Worm (Caenorhabditis elegans) whole organism, midembryonic: Measurements from ENCODE around the gene crb-1.

ENCODE experiments used
- T22C8.4 ChIP-seq: fragments of 200-800 bp; sonication (Bioruptor generic); IDR thresholded peaks from 2 replicates; pipeline ENCODE4 v1.3.6; 2022; ENCODE audit warnings: missing genetic modification characterization, missing compliant biosample characterization
- cog-1 ChIP-seq: sonication (generic microtip); optimal IDR thresholded peaks from 2 replicates; lab custom pipeline; 2016; ENCODE audit warnings: missing genetic modification characterization, missing compliant biosample characterization
- flt-1 ChIP-seq: fragments of 200-800 bp; sonication (Bioruptor generic); IDR thresholded peaks from 2 replicates; pipeline ENCODE4 v1.3.6; 2022; ENCODE audit warnings: missing genetic modification characterization, missing compliant biosample characterization
- klf-2 ChIP-seq: fragments of 200-800 bp; sonication (Bioruptor generic); conservative IDR thresholded peaks from 2 replicates; pipeline ENCODE4 v1.3.6; 2022; ENCODE audit warnings: missing genetic modification reagents, missing genetic modification characterization, missing compliant biosample characterization
- med-1 ChIP-seq: sonication (generic microtip); optimal IDR thresholded peaks from 2 replicates; lab custom pipeline; 2017; ENCODE audit warnings: missing genetic modification characterization, mild to moderate bottlenecking, missing compliant biosample characterization, antibody characterized with exemption, missing genetic modification reagents; ENCODE audit not compliant: insufficient read depth
- ref-1 ChIP-seq: fragments of 200-800 bp; sonication (Bioruptor generic); conservative IDR thresholded peaks from 2 replicates; pipeline ENCODE4 v1.3.6; 2022; ENCODE audit warnings: missing genetic modification reagents, missing genetic modification characterization, missing compliant biosample characterization
- tab-1 ChIP-seq: fragments of 200-800 bp; sonication (Bioruptor generic); IDR thresholded peaks from 2 replicates; pipeline ENCODE4 v1.3.6; 2022; ENCODE audit warnings: missing genetic modification characterization, missing compliant biosample characterization
- ztf-23 ChIP-seq: fragments of 200-800 bp; sonication (Bioruptor generic); IDR thresholded peaks from 2 replicates; pipeline ENCODE4 v1.3.6; 2022; ENCODE audit warnings: missing genetic modification reagents, missing genetic modification characterization, missing compliant biosample characterization
- ztf-29 ChIP-seq: fragments of 200-800 bp; sonication (Bioruptor generic); IDR thresholded peaks from 2 replicates; pipeline ENCODE4 v1.3.6; 2022; ENCODE audit warnings: missing genetic modification reagents, missing genetic modification characterization, missing compliant biosample characterization

Gene crb-1

DNA sequence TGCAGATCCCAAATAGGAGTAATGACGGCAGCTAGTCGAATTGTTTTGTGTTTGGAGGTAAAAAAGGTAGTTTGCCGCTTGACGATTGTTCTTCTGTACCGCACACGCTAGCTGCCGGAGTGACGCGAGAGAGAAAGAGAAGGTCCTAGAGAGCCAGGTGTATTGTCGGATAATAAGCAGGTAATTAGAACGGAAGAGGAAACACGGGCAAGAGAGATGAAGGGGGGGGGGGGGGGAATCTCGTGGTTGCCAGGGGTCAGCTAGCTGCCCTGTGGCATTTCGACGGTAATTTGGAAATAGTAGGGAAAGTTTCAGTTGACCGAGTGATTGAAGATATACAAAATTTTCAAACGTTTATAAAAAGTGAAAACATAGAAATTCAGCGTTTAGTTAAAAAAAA, at the start of gene crb-1:
Gene crb-1, minus strand, starts transcription at position 147 of the 400 bp plus-strand sequence.
- TF ChIP-seq klf-2 = no peak
- TF ChIP-seq ref-1 (GFP tag; lab: Robert Waterston, UW) = no peak
- no peak for TF ChIP-seq ztf-29 (GFP tag; lab: Robert Waterston, UW)
- no peak for TF ChIP-seq ztf-23 (GFP tag; lab: Robert Waterston, UW)
- TF ChIP-seq flt-1 = no peak
- TF ChIP-seq cog-1 (tag; lab: Kevin White, UChicago) = no peak

DNA sequence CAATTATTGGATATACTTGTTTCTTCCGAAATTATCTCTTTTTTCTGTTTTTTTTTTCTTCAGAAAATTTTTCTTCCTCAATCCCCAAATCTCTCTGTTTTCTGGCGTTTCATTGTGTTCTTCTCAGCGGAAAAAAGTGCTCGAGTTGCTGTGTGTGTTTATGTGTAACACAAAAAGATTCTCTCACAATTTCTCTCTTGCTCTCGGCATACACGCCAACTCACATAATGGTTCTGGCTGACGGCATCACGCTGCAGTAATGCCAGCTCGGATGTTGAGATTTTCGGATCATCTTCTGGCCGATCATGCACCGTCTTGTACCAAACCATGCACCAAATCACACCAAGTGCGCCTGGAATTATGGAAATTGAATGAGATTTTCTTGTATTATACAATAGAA, 48.1 kb upstream of the crb-1 start:
- TF ChIP-seq ztf-29 (GFP tag; lab: Robert Waterston, UW) (no peak), flt-1 (no peak), cog-1 (tag; lab: Kevin White, UChicago) (no peak), med-1 (GFP tag; lab: Kevin White, UChicago) (no peak), klf-2 (no peak), ref-1 (GFP tag; lab: Robert Waterston, UW) (no peak), T22C8.4 (GFP tag; lab: Robert Waterston, UW) (no peak), tab-1 (no peak), ztf-23 (GFP tag; lab: Robert Waterston, UW) (no peak)

DNA sequence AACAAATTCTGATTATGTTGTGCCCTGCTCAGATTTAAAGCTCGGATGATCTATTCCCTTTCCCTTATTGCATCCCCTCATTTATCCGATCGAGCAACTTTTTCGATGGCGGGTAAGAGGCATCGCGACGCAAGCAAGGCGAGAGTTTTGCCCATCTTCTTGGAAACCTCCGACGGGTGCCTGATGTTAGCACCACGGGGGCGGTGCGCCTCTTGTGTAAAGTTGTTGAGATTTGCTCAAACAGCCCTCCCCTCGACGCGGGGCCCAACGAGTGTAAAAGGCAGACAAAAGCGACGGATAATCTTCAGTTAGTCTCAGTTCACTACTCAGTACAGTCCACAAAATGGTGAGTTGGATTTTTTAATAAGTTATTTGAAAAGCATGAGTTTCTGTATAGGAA, 45.1 kb upstream of the crb-1 start, which contains the start of gene mlc-1:
Gene mlc-1, plus strand, starts transcription at position 324 of the 400 bp plus-strand sequence.
- TF ChIP-seq flt-1 = no peak
- TF ChIP-seq ztf-23 (GFP tag; lab: Robert Waterston, UW) = peak; percentile 60; the same call in 1 of the 2 replicates

- TF ChIP-seq cog-1 (tag; lab: Kevin White, UChicago) (peak; percentile 44), ztf-29 (GFP tag; lab: Robert Waterston, UW) (no peak), med-1 (GFP tag; lab: Kevin White, UChicago) (no peak), ztf-23 (GFP tag; lab: Robert Waterston, UW) (no peak)
These were observed 42.8 kb upstream of the crb-1 start, which contains the start of gene mlc-2 for ce11 chrX:17456536-17457165. Gene mlc-2 (minus strand): TSS chrX:17456586.

DNA sequence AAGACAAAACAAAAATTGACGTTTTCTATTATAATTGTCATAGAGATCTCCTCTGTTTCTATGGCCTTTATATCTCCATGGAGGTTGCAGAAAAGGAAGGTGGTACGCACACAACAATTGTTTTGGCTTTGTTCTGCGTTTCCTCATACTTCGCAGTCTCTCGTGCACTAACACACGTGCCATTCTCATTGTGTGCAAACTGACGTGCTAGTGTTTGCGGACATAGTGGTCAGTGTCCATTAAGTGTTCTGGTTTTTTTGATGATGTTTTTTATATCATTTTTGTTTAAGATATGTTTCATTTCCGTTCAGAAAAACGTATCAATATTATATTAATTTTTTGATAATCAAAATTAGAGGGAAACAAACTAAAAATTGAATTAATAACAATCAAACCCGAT, 37.6 kb upstream of the crb-1 start, which contains the start of gene C36E6.2:
Gene C36E6.2, plus strand, starts transcription at position 261 of the 400 bp plus-strand sequence.
- TF ChIP-seq tab-1 (no peak), cog-1 (tag; lab: Kevin White, UChicago) (peak; percentile 59), klf-2 (no peak), ztf-23 (GFP tag; lab: Robert Waterston, UW) (no peak), flt-1 (peak; percentile 42; the same call in 1 of the 2 replicates), ztf-29 (GFP tag; lab: Robert Waterston, UW) (peak; percentile 52; the same call in 1 of the 2 replicates), ref-1 (GFP tag; lab: Robert Waterston, UW) (peak; percentile 87)

DNA sequence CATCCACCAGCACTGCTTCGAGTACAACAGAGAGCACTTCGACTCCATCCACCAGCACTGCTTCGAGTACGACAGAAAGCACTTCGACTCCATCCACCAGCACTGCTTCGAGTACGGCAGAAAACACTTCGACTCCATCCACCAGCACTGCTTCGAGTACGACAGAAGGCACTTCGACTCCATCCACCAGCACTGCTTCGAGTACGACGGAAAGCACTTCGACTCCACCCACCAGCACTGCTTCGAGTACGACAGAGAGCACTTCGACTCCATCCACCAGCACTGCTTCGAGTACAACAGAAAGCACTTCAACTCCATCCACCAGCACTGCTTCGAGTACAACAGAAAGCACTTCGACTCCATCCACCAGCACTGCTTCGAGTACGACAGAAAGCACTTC, 30.9 kb upstream of the crb-1 start:
- TF ChIP-seq tab-1 (peak; percentile 78), T22C8.4 (GFP tag; lab: Robert Waterston, UW) (peak; percentile 48), klf-2 (0 out of 2 replicates have a peak, but pooled peaks have one; percentile 48), ref-1 (GFP tag; lab: Robert Waterston, UW) (0 out of 2 replicates have a peak, but pooled peaks have one; percentile 35), flt-1 (0 out of 2 replicates have a peak, but pooled peaks have one; percentile 19), ztf-23 (GFP tag; lab: Robert Waterston, UW) (peak; percentile 23)

DNA sequence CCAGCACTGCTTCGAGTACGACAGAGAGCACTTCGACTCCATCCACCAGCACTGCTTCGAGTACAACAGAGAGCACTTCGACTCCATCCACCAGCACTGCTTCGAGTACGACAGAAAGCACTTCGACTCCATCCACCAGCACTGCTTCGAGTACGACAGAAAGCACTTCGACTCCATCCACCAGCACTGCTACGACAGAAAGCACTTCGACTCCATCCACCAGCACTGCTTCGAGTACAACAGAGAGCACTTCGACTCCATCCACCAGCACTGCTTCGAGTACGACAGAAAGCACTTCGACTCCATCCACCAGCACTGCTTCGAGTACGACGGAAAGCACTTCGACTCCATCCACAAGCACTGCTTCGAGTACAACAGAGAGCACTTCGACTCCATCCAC, 28.7 kb upstream of the crb-1 start:
- TF ChIP-seq ref-1 (GFP tag; lab: Robert Waterston, UW) (0 out of 2 replicates have a peak, but pooled peaks have one; percentile 25), T22C8.4 (GFP tag; lab: Robert Waterston, UW) (peak; percentile 47; the same call in 1 of the 2 replicates), tab-1 (peak; percentile 81)

ce11 chrX:17438386-17438785, 24.6 kb upstream of the crb-1 start, which contains the start of gene C36E6.8:
Gene C36E6.8 (plus strand): TSS chrX:17438686.
- no peak for TF ChIP-seq cog-1 (tag; lab: Kevin White, UChicago)
- TF ChIP-seq ztf-23 (GFP tag; lab: Robert Waterston, UW) = no peak
- no peak for TF ChIP-seq med-1 (GFP tag; lab: Kevin White, UChicago)
- TF ChIP-seq T22C8.4 (GFP tag; lab: Robert Waterston, UW) = no peak
- no peak for TF ChIP-seq klf-2
- no peak for TF ChIP-seq ref-1 (GFP tag; lab: Robert Waterston, UW)
- no peak for TF ChIP-seq tab-1
- TF ChIP-seq ztf-29 (GFP tag; lab: Robert Waterston, UW) = no peak
- no peak for TF ChIP-seq flt-1

DNA sequence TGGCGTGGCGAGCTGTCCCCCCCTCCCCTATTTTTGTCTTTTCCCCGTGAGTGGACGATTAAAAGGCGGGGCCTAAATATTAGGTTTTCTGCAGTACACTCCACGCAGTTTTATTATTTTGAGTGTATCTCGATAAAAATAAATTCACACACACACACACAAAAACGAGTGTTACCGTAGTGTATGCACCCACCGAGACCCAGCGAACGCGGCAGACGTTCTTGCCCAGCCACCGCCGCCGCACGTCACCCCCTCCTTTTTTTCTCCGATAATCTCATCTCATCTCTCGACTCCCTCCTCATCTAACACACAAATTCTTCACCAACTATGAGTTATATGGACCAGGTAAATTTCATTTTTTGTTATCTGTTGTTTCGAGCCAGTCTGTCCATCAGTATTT, 20.4 kb upstream of the crb-1 start, which contains the start of gene fubl-3:
Gene fubl-3, plus strand, starts transcription at position 212 of the 400 bp plus-strand sequence.
- TF ChIP-seq flt-1 (peak; percentile 28; the same call in 1 of the 2 replicates), cog-1 (tag; lab: Kevin White, UChicago) (no peak)

ce11 chrX:17428803-17429202, 15.0 kb upstream of the crb-1 start, which contains the start of gene pbo-6:
Gene pbo-6 (plus strand): TSS chrX:17429042.
- TF ChIP-seq ztf-23 (GFP tag; lab: Robert Waterston, UW) = no peak
- TF ChIP-seq med-1 (GFP tag; lab: Kevin White, UChicago) = no peak
- TF ChIP-seq cog-1 (tag; lab: Kevin White, UChicago) = no peak
- no peak for TF ChIP-seq flt-1
- TF ChIP-seq tab-1 = no peak
- no peak for TF ChIP-seq ztf-29 (GFP tag; lab: Robert Waterston, UW)
- no peak for TF ChIP-seq T22C8.4 (GFP tag; lab: Robert Waterston, UW)
- no peak for TF ChIP-seq ref-1 (GFP tag; lab: Robert Waterston, UW)
- TF ChIP-seq klf-2 = no peak
